Fruit fly (Drosophila melanogaster) whole organism, wandering third instar larva: ENCODE data around the gene CG7943.

Experiments
- Dfd ChIP-seq: fragments of >200 bp; optimal IDR thresholded peaks from 2 replicates; lab custom pipeline; 2017; ENCODE audit warnings: missing biosample characterization, missing genetic modification characterization
- HLH106 ChIP-seq: fragments of 200-800 bp; optimal IDR thresholded peaks from 3 replicates; lab custom pipeline; 2019; ENCODE audit warnings: missing biosample characterization, mild to moderate bottlenecking, missing genetic modification characterization, moderate library complexity
- h ChIP-seq: fragments of 200-800 bp; sonication (Bioruptor generic); optimal IDR thresholded peaks from 3 replicates; lab custom pipeline; 2016; ENCODE audit warnings: missing biosample characterization, mild to moderate bottlenecking, missing genetic modification characterization
- psq ChIP-seq: fragments of 200-800 bp; sonication (Bioruptor generic); optimal IDR thresholded peaks from 3 replicates; lab custom pipeline; 2017; ENCODE audit warnings: missing biosample characterization, mild to moderate bottlenecking, missing genetic modification characterization, moderate library complexity
- woc ChIP-seq: sonication (Bioruptor generic); optimal IDR thresholded peaks from 2 replicates; lab custom pipeline; 2016; ENCODE audit warnings: missing biosample characterization, mild to moderate bottlenecking, missing genetic modification characterization

- no peak for TF ChIP-seq psq (GFP tag; lab: Kevin White, UChicago)
- TF ChIP-seq woc (GFP tag; lab: Kevin White, UChicago) = no peak
- no peak for TF ChIP-seq h
- TF ChIP-seq Dfd (GFP tag; lab: Kevin White, UChicago) = no peak
- no peak for TF ChIP-seq HLH106 (tag; lab: Kevin White, UChicago)
These were observed 5.4 kb upstream of the CG7943 start for dm6 chr3R:30040879-30041278.
